Worm (Caenorhabditis elegans): ENCODE data around the gene F42C5.5.

ce11 chrIV:7291957-7292356, 2.1 kb downstream of the F42C5.5 start, which contains the start of gene F42C5.4:
- TF ChIP-seq blmp-1 (tag; optimal IDR thresholded peaks at IDR 0.05) (no peak), nhr-12 (tag; optimal IDR thresholded peaks at IDR 0.05) (no peak), drap-1 (GFP tag; optimal IDR thresholded peaks at IDR 0.05) (no peak), unc-39 (tag; optimal IDR thresholded peaks at IDR 0.05) (no peak), nhr-28 (tag; optimal IDR thresholded peaks at IDR 0.05) (no peak), ham-2 (GFP tag; optimal IDR thresholded peaks at IDR 0.05) (no peak), unc-62 (GFP tag; optimal IDR thresholded peaks at IDR 0.05) (no peak)
